Worm (Caenorhabditis elegans): ENCODE data around the gene F49H6.5.

Gene F49H6.5

ce11 chrV:17022613-17023322, at the start of gene F49H6.5, which contains the start of gene F49H6.8:
Gene F49H6.5, plus strand, starts transcription at chrV:17023241.
Gene F49H6.8, minus strand, starts transcription at chrV:17022663.
- no peak for TF ChIP-seq hlh-13 (GFP tag; optimal IDR thresholded peaks at IDR 0.05)
- TF ChIP-seq Y22D7AL.16 (tag; optimal IDR thresholded peaks at IDR 0.05): no peak
- TF ChIP-seq unc-42 (tag; optimal IDR thresholded peaks at IDR 0.05): no peak
- no peak for TF ChIP-seq ets-4 (tag; optimal IDR thresholded peaks at IDR 0.05)
- TF ChIP-seq pag-3 (tag; optimal IDR thresholded peaks at IDR 0.05; ENCODE audit: borderline replicate concordance): no peak
- TF ChIP-seq ceh-9 (tag; optimal IDR thresholded peaks at IDR 0.05): no peak
- no peak for TF ChIP-seq syd-9 (tag; optimal IDR thresholded peaks at IDR 0.05)

- TF ChIP-seq unc-42 (tag; optimal IDR thresholded peaks at IDR 0.05) (no peak), sox-4 (tag; optimal IDR thresholded peaks at IDR 0.05) (no peak), pat-9 (tag; optimal IDR thresholded peaks at IDR 0.05) (no peak), C08G9.2 (tag; optimal IDR thresholded peaks at IDR 0.05) (no peak), ceh-18 (tag; optimal IDR thresholded peaks at IDR 0.05) (no peak), ama-1 (optimal IDR thresholded peaks at IDR 0.05) (no peak), dmd-4 (tag; optimal IDR thresholded peaks at IDR 0.05; ENCODE audit: borderline replicate concordance) (no peak), ahr-1 (tag; optimal IDR thresholded peaks at IDR 0.05) (no peak), pros-1 (tag; optimal IDR thresholded peaks at IDR 0.05) (no peak), rnt-1 (tag; optimal IDR thresholded peaks at IDR 0.05) (no peak), hlh-30 (tag; optimal IDR thresholded peaks at IDR 0.05; ENCODE audit: insufficient read depth) (no peak), pqm-1 (tag; optimal IDR thresholded peaks at IDR 0.05) (no peak), syd-9 (tag; optimal IDR thresholded peaks at IDR 0.05) (no peak), nfya-1 (tag; optimal IDR thresholded peaks at IDR 0.05) (no peak), nhr-232 (tag; optimal IDR thresholded peaks at IDR 0.05) (no peak), unc-86 (tag; optimal IDR thresholded peaks at IDR 0.05) (no peak), ceh-6 (GFP tag; optimal IDR thresholded peaks at IDR 0.05) (no peak), eyg-1 (tag; optimal IDR thresholded peaks at IDR 0.05) (no peak)
Observed at ce11 chrV:16973338-16973737, 49.7 kb upstream of the F49H6.5 start.

ce11 chrV:16974919-16975318, 48.1 kb upstream of the F49H6.5 start, which contains the start of gene srx-54:
Gene srx-54, plus strand, starts transcription at chrV:16975219.
- TF ChIP-seq unc-3 (GFP tag; conservative IDR thresholded peaks at IDR 0.05): no peak
- TF ChIP-seq unc-3 (tag; optimal IDR thresholded peaks at IDR 0.05): no peak
- TF ChIP-seq pha-2 (tag; optimal IDR thresholded peaks at IDR 0.05): no peak
- TF ChIP-seq dve-1 (tag; optimal IDR thresholded peaks at IDR 0.05): no peak
- TF ChIP-seq hlh-30 (tag; optimal IDR thresholded peaks at IDR 0.05; ENCODE audit: insufficient read depth): no peak
- no peak for TF ChIP-seq ceh-14 (tag; optimal IDR thresholded peaks at IDR 0.05)

- TF ChIP-seq ceh-19 (GFP tag; optimal IDR thresholded peaks at IDR 0.05): no peak
- no peak for TF ChIP-seq hlh-13 (GFP tag; optimal IDR thresholded peaks at IDR 0.05)
- TF ChIP-seq ama-1 (optimal IDR thresholded peaks at IDR 0.05): no peak
- TF ChIP-seq nhr-232 (tag; optimal IDR thresholded peaks at IDR 0.05): no peak
- no peak for TF ChIP-seq pha-4 (tag; optimal IDR thresholded peaks at IDR 0.05)
- no peak for TF ChIP-seq sox-2 (GFP tag; IDR thresholded peaks at IDR 0.05)
- TF ChIP-seq mec-3 (tag; optimal IDR thresholded peaks at IDR 0.05; ENCODE audit: borderline replicate concordance): no peak
- TF ChIP-seq F13H6.1 (tag; optimal IDR thresholded peaks at IDR 0.05): no peak
- no peak for TF ChIP-seq pat-9 (tag; optimal IDR thresholded peaks at IDR 0.05)
- TF ChIP-seq pax-1 (tag; optimal IDR thresholded peaks at IDR 0.05): no peak
- TF ChIP-seq ceh-45 (GFP tag; IDR thresholded peaks at IDR 0.05): no peak
- TF ChIP-seq ttx-3 (tag; optimal IDR thresholded peaks at IDR 0.05): no peak
- no peak for TF ChIP-seq lin-11 (tag; optimal IDR thresholded peaks at IDR 0.05)
- TF ChIP-seq nfya-1 (tag; optimal IDR thresholded peaks at IDR 0.05): no peak
- TF ChIP-seq ets-4 (tag; optimal IDR thresholded peaks at IDR 0.05): no peak
- TF ChIP-seq madf-2 (tag; optimal IDR thresholded peaks at IDR 0.05): no peak
- TF ChIP-seq ahr-1 (tag; optimal IDR thresholded peaks at IDR 0.05): no peak
Observed at ce11 chrV:16980368-16980767, 42.7 kb upstream of the F49H6.5 start, which contains the start of gene srz-54. Gene srz-54, plus strand, starts transcription at chrV:16980668.
